Worm (Caenorhabditis elegans): ENCODE data around the gene K09H11.9.

ce11 chrV:5726463-5726862 is 10.1 kb upstream of the K09H11.9 start, which contains the start of gene K09H11.4:
- no peak for TF ChIP-seq mab-5 (tag; optimal IDR thresholded peaks at IDR 0.05)
- no peak for TF ChIP-seq lin-13 (tag; optimal IDR thresholded peaks at IDR 0.05)
- no peak for TF ChIP-seq ceh-43 (GFP tag; optimal IDR thresholded peaks at IDR 0.05)

Data from whole organism, mixed stage, embryonic.